Worm (Caenorhabditis elegans) whole organism, late embryonic: ENCODE measurements around the gene gid-2.

Source experiments
- K02D7.2 ChIP-seq: sonication (generic microtip); optimal IDR thresholded peaks from 2 replicates; lab custom pipeline; 2017; ENCODE audit warnings: mild to moderate bottlenecking, missing genetic modification characterization, missing compliant biosample characterization
- K09A11.1 ChIP-seq: sonication (generic microtip); optimal IDR thresholded peaks from 2 replicates; lab custom pipeline; 2017; ENCODE audit warnings: antibody characterized with exemption, mild to moderate bottlenecking, missing genetic modification characterization, missing compliant biosample characterization; ENCODE audit not compliant: insufficient read depth
- ceh-14 ChIP-seq: sonication (generic microtip); optimal IDR thresholded peaks from 2 replicates; lab custom pipeline; 2016; ENCODE audit warnings: missing genotype, missing genetic modification characterization, missing compliant biosample characterization
- ceh-19 ChIP-seq: fragments of 200-800 bp; sonication (Bioruptor generic); optimal IDR thresholded peaks from 2 replicates; lab custom pipeline; 2018; ENCODE audit warnings: mild to moderate bottlenecking, missing genetic modification characterization, missing compliant biosample characterization
- ceh-2 ChIP-seq: sonication (generic microtip); optimal IDR thresholded peaks from 2 replicates; lab custom pipeline; 2016; ENCODE audit warnings: missing genotype, missing genetic modification characterization, missing compliant biosample characterization
- ceh-24 ChIP-seq: sonication (generic microtip); optimal IDR thresholded peaks from 2 replicates; lab custom pipeline; 2016; ENCODE audit warnings: mild to moderate bottlenecking, missing genetic modification characterization, missing compliant biosample characterization
- ceh-30 ChIP-seq: fragments of 150-350 bp; optimal IDR thresholded peaks from 2 replicates; lab custom pipeline; 2014; ENCODE audit warnings: missing biosample characterization, missing genetic modification characterization
- ceh-34 ChIP-seq: sonication (generic microtip); optimal IDR thresholded peaks from 2 replicates; lab custom pipeline; 2016; ENCODE audit warnings: mild to moderate bottlenecking, missing genetic modification characterization, missing compliant biosample characterization
- ceh-45 ChIP-seq: fragments of 200-800 bp; sonication (Bioruptor generic); IDR thresholded peaks from 2 replicates; pipeline ENCODE4 v1.3.6; 2022; ENCODE audit warnings: missing genetic modification reagents, missing genetic modification characterization, missing compliant biosample characterization
- ceh-48 ChIP-seq: sonication (generic microtip); optimal IDR thresholded peaks from 2 replicates; lab custom pipeline; 2016; ENCODE audit warnings: missing genetic modification characterization, inconsistent platforms, missing compliant biosample characterization
- ceh-6 ChIP-seq: fragments of 200-800 bp; sonication (Bioruptor generic); optimal IDR thresholded peaks from 2 replicates; lab custom pipeline; 2018; ENCODE audit warnings: mild to moderate bottlenecking, missing genetic modification characterization, missing compliant biosample characterization
- dmd-4 ChIP-seq: sonication (generic microtip); optimal IDR thresholded peaks from 2 replicates; lab custom pipeline; 2016; ENCODE audit warnings: borderline replicate concordance, missing genetic modification characterization, missing compliant biosample characterization
- elt-2 ChIP-seq: sonication (generic microtip); optimal IDR thresholded peaks from 2 replicates; lab custom pipeline; 2016; ENCODE audit warnings: missing genetic modification reagents, missing genetic modification characterization, missing compliant biosample characterization
- elt-4 ChIP-seq: sonication (generic microtip); optimal IDR thresholded peaks from 2 replicates; lab custom pipeline; 2016; ENCODE audit warnings: missing genetic modification characterization, missing compliant biosample characterization
- eyg-1 ChIP-seq: sonication (generic microtip); optimal IDR thresholded peaks from 2 replicates; lab custom pipeline; 2016; ENCODE audit warnings: missing genotype, missing genetic modification characterization, missing compliant biosample characterization
- fax-1 ChIP-seq: sonication (generic microtip); optimal IDR thresholded peaks from 2 replicates; lab custom pipeline; 2016; ENCODE audit warnings: missing genotype, missing genetic modification characterization, missing compliant biosample characterization
- gmeb-2 ChIP-seq: sonication (generic microtip); optimal IDR thresholded peaks from 2 replicates; lab custom pipeline; 2016; ENCODE audit warnings: missing genetic modification characterization, inconsistent platforms, missing compliant biosample characterization
- hlh-6 ChIP-seq: sonication (generic microtip); optimal IDR thresholded peaks from 2 replicates; lab custom pipeline; 2016; ENCODE audit warnings: missing genotype, missing genetic modification characterization, missing compliant biosample characterization
- lim-6 ChIP-seq: sonication (generic microtip); optimal IDR thresholded peaks from 2 replicates; lab custom pipeline; 2016; ENCODE audit warnings: missing genetic modification characterization, missing compliant biosample characterization
- mec-3 ChIP-seq: sonication (generic microtip); optimal IDR thresholded peaks from 2 replicates; lab custom pipeline; 2016; ENCODE audit warnings: borderline replicate concordance, missing genetic modification characterization, missing compliant biosample characterization
- npax-4 ChIP-seq: sonication (generic microtip); optimal IDR thresholded peaks from 2 replicates; lab custom pipeline; 2016; ENCODE audit warnings: missing genetic modification characterization, missing compliant biosample characterization
- odd-2 ChIP-seq: sonication (generic microtip); optimal IDR thresholded peaks from 2 replicates; lab custom pipeline; 2017; ENCODE audit warnings: antibody characterized with exemption, mild to moderate bottlenecking, missing genetic modification characterization, missing compliant biosample characterization
- pat-9 ChIP-seq: fragments of 200-800 bp; sonication (Bioruptor generic); optimal IDR thresholded peaks from 2 replicates; lab custom pipeline; 2018; ENCODE audit warnings: mild to moderate bottlenecking, missing genetic modification characterization, moderate library complexity, missing compliant biosample characterization
- pha-2 ChIP-seq: sonication (generic microtip); optimal IDR thresholded peaks from 2 replicates; lab custom pipeline; 2017; ENCODE audit warnings: mild to moderate bottlenecking, missing genetic modification characterization, missing compliant biosample characterization
- rnt-1 ChIP-seq: sonication (generic microtip); optimal IDR thresholded peaks from 2 replicates; lab custom pipeline; 2016; ENCODE audit warnings: missing genetic modification characterization, missing compliant biosample characterization
- syd-9 ChIP-seq: sonication (generic microtip); optimal IDR thresholded peaks from 2 replicates; lab custom pipeline; 2016; ENCODE audit warnings: mild to moderate bottlenecking, missing genetic modification characterization, moderate library complexity, missing compliant biosample characterization
- unc-3 ChIP-seq, 2 experiments: fragments of 200-800 bp in 1 of 2; sonication (Bioruptor generic) in 1 of 2; sonication (generic microtip) in 1 of 2; conservative IDR thresholded peaks in 1 of 2; optimal IDR thresholded peaks in 1 of 2; 2 replicates each; pipeline versions ENCODE4 v1.3.6 to Lab custom; 2016 to 2022; ENCODE audit warnings: missing compliant biosample characterization in 2 of 2, missing genetic modification characterization in 2 of 2, missing genetic modification reagents in 1 of 2
- unc-42 ChIP-seq: sonication (generic microtip); optimal IDR thresholded peaks from 2 replicates; lab custom pipeline; 2016; ENCODE audit warnings: missing genotype, missing genetic modification characterization, missing compliant biosample characterization
- unc-55 ChIP-seq: sonication (generic microtip); optimal IDR thresholded peaks from 2 replicates; lab custom pipeline; 2017; ENCODE audit warnings: missing biosample characterization, missing genetic modification reagents, missing genetic modification characterization
- unc-86 ChIP-seq: sonication (generic microtip); optimal IDR thresholded peaks from 2 replicates; lab custom pipeline; 2016; ENCODE audit warnings: missing genetic modification characterization, missing compliant biosample characterization
- zip-5 ChIP-seq: sonication (generic microtip); optimal IDR thresholded peaks from 2 replicates; lab custom pipeline; 2016; ENCODE audit warnings: missing genetic modification characterization, missing compliant biosample characterization

The gid-2 gene

DNA sequence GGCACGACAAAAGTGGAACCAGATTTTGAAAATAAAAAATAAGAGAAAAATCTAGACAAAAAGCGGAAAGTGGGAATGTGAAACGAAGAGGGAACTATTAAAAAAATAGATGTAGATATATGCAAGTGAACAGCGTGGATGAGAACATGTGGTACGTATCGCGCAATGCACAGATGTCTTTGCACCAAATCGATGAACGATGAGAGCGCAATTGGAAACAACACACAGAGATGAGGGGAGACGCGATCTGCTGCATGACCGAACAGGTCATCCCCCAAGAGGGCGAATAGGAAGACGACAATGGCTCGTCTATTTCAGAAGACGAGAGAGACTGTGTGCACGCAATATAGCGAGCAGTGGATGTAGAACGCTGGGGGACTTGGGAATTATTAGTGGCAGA, 14.0 kb upstream of the gid-2 start (continued):
- TF ChIP-seq ceh-2 (no peak), rnt-1 (no peak), K02D7.2 (tag; lab: Kevin White, UChicago) (no peak), elt-2 (tag; lab: Kevin White, UChicago) (peak; percentile 2), pha-2 (tag; lab: Kevin White, UChicago) (no peak), gmeb-2 (tag; lab: Kevin White, UChicago) (no peak), elt-4 (tag; lab: Kevin White, UChicago) (no peak), npax-4 (tag; lab: Kevin White, UChicago) (no peak), ceh-19 (GFP tag; lab: Kevin White, UChicago) (no peak), unc-86 (tag; lab: Kevin White, UChicago) (no peak)
- TF ChIP-seq, all 69 proteins: peak for 4

DNA sequence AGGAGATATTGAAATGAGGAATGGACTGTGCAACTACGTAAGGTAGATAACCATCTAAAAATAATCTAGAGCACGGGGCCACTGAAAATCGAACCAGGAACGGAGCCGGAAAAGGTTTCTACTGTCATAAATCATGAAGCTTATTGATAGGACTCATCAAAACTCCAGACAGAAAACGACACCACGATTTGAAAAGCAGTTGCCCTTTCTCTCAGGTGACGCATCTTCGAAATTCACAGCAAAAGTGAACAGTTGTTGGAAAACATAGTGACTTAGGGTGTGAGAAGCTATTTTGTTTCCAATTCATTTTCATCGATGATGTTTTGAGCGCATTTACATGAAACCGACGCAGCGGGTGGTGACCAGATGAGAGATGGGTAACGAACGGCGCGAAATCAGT, 13.5 kb upstream of the gid-2 start:
- TF ChIP-seq unc-55 (GFP tag; lab: Kevin White, UChicago): peak; percentile 49
- TF ChIP-seq ceh-6 (GFP tag; lab: Kevin White, UChicago): no peak
- TF ChIP-seq rnt-1: peak; percentile 20
- no peak for TF ChIP-seq elt-4 (tag; lab: Kevin White, UChicago)

DNA sequence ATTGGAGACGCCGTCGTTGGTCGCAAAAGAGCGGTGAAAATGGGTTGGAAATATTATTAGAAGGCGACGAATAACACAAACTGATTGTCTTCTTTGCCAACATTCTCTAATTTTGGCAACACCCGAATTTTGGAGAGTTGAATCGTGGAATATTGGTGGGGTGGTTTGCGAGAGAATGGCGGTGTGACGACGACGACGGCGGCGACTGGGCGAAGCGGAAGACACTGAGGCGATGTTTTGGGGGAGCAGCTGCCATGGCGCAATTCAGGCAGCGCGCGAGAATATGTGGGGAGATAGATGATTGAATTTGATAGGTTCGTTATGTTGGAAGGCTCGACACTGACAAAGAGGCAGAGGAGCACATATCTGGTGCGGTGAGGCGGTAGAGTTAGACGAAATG, 12.2 kb upstream of the gid-2 start:
- TF ChIP-seq unc-42 (tag; lab: Kevin White, UChicago) (peak; percentile 83), ceh-6 (GFP tag; lab: Kevin White, UChicago) (peak; percentile 12), syd-9 (tag; lab: Kevin White, UChicago) (no peak)

DNA sequence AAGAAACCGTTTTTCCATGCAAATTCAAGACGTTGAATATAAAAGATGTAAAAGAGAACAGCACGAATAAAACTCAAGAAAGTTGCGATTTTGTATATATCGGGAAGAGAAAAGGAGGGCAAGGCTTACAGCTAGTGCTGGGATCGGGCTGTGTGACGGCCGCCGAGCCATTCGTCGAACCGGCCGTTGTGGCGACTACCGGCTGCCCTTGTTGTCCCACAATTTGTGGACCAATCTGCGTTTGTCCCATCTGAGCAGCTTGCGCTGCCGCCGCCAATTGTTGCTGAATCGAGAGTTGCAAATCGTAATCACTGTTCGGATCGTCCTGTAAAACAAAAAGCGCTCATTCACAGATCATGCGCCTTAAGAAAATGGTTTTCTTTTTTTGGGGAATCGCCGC, 8.5 kb upstream of the gid-2 start:
- TF ChIP-seq ceh-48: no peak
- TF ChIP-seq mec-3 (tag; lab: Kevin White, UChicago): no peak
- TF ChIP-seq ceh-34 (tag; lab: Kevin White, UChicago): no peak
- TF ChIP-seq syd-9 (tag; lab: Kevin White, UChicago): no peak
- no peak for TF ChIP-seq ceh-14
- no peak for TF ChIP-seq elt-4 (tag; lab: Kevin White, UChicago)
- TF ChIP-seq fax-1 (tag; lab: Kevin White, UChicago): no peak
- no peak for TF ChIP-seq lim-6 (tag; lab: Kevin White, UChicago)
- no peak for TF ChIP-seq ceh-45 (GFP tag; lab: Robert Waterston, UW)
- TF ChIP-seq ceh-24 (tag; lab: Kevin White, UChicago): no peak
- TF ChIP-seq hlh-6: no peak
- no peak for TF ChIP-seq pat-9
- TF ChIP-seq dmd-4 (tag; lab: Kevin White, UChicago): no peak
- TF ChIP-seq eyg-1 (tag; lab: Kevin White, UChicago): no peak
- TF ChIP-seq unc-3 (GFP tag; conservative IDR thresholded peaks at IDR 0.05; lab: Robert Waterston, UW): no peak
- TF ChIP-seq unc-3 (tag; optimal IDR thresholded peaks at IDR 0.05; lab: Kevin White, UChicago): no peak
- no peak for TF ChIP-seq ceh-30 (tag; lab: Kevin White, UChicago)
- TF ChIP-seq unc-42 (tag; lab: Kevin White, UChicago): no peak
- no peak for TF ChIP-seq K09A11.1 (tag; lab: Kevin White, UChicago)
- TF ChIP-seq zip-5 (tag; lab: Kevin White, UChicago): no peak
- TF ChIP-seq, all 69 proteins: peak for 0

DNA sequence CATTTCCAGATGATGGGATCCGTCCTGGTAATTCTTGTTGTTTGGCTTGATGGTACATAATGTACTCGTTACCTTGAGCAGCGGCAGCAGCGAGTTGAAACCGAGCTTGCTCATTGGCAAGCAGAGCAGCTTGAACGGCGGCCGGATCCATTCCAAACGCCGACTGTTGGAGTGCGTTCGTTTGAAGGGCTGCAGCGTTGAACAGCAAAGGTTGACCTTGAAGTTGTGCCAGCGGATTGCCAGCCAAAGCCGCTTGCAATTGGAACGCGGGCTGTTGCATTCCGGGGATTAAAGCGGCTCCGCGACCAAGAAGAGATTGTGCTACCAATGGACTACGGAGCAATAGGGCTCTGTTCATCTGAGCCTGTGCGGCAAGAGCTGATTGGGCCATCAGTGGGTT, 7.4 kb upstream of the gid-2 start:
- TF ChIP-seq unc-42 (tag; lab: Kevin White, UChicago): no peak
- no peak for TF ChIP-seq syd-9 (tag; lab: Kevin White, UChicago)
- TF ChIP-seq odd-2 (tag; lab: Kevin White, UChicago): no peak
- TF ChIP-seq ceh-6 (GFP tag; lab: Kevin White, UChicago): no peak
- TF ChIP-seq lim-6 (tag; lab: Kevin White, UChicago): no peak
- TF ChIP-seq npax-4 (tag; lab: Kevin White, UChicago): no peak
- TF ChIP-seq unc-55 (GFP tag; lab: Kevin White, UChicago): no peak
